Fruit fly (Drosophila melanogaster): ENCODE results near the gene aus.

The aus gene

dm6 chr3R:21347815-21348186, 1.6 kb downstream of the aus start (continued):
- TF ChIP-seq Xbp1 (GFP tag; optimal IDR thresholded peaks at IDR 0.05): peak; percentile 34
- peak; percentile 52 for TF ChIP-seq Sox100B (GFP tag; optimal IDR thresholded peaks at IDR 0.05)
- no peak for TF ChIP-seq prd (optimal IDR thresholded peaks at IDR 0.05)
- peak; percentile 32; the same call in 1 of the 3 replicates for TF ChIP-seq prd (GFP tag; IDR thresholded peaks at IDR 0.05)
- TF ChIP-seq dpn (GFP tag; optimal IDR thresholded peaks at IDR 0.05): peak in 1 of 2 experiments; percentile 13
- TF ChIP-seq fd96Cb (tag; optimal IDR thresholded peaks at IDR 0.05): peak; percentile 25
- no peak for TF ChIP-seq H15 (GFP tag; IDR thresholded peaks at IDR 0.05)
- TF ChIP-seq CG18599 (GFP tag; optimal IDR thresholded peaks at IDR 0.05): no peak
- no peak for TF ChIP-seq da (GFP tag; optimal IDR thresholded peaks at IDR 0.05)
- peak; percentile 1 for TF ChIP-seq CG1233 (GFP tag; optimal IDR thresholded peaks at IDR 0.05)
- TF ChIP-seq Mrtf (GFP tag; IDR thresholded peaks at IDR 0.05): 0 out of 3 replicates have a peak, but pooled peaks have one; percentile 24
- no peak for TF ChIP-seq sr (GFP tag; IDR thresholded peaks at IDR 0.05)
- TF ChIP-seq grau (tag; optimal IDR thresholded peaks at IDR 0.05): peak; percentile 34
- peak; percentile 10 for TF ChIP-seq CG17829 (tag; optimal IDR thresholded peaks at IDR 0.05)
- TF ChIP-seq Oli (tag; optimal IDR thresholded peaks at IDR 0.05): peak; percentile 52
- no peak for TF ChIP-seq CG2875 (GFP tag; optimal IDR thresholded peaks at IDR 0.05)
- TF ChIP-seq CG10979 (tag; optimal IDR thresholded peaks at IDR 0.05): peak; percentile 44
- TF ChIP-seq CG11723 (GFP tag; optimal IDR thresholded peaks at IDR 0.05): no peak
- TF ChIP-seq CG9437 (GFP tag; optimal IDR thresholded peaks at IDR 0.05): peak; percentile 53
- TF ChIP-seq dmrt11E (tag; optimal IDR thresholded peaks at IDR 0.05): peak; percentile 39
- TF ChIP-seq CG7556 (GFP tag; optimal IDR thresholded peaks at IDR 0.05): peak; percentile 49
- TF ChIP-seq salm (tag; optimal IDR thresholded peaks at IDR 0.05): no peak
- peak; percentile 50 for TF ChIP-seq gem (tag; optimal IDR thresholded peaks at IDR 0.05)
- peak; percentile 10 for TF ChIP-seq CG12659 (GFP tag; optimal IDR thresholded peaks at IDR 0.05)
- TF ChIP-seq tio (GFP tag; optimal IDR thresholded peaks at IDR 0.05): peak; percentile 35
- no peak for TF ChIP-seq ab (GFP tag; optimal IDR thresholded peaks at IDR 0.05)
- no peak for TF ChIP-seq CG31365 (tag; optimal IDR thresholded peaks at IDR 0.05)
- 0 out of 4 replicates have a peak, but pooled peaks have one; percentile 8 for TF ChIP-seq Gug (GFP tag; IDR thresholded peaks at IDR 0.05)
- no peak for TF ChIP-seq Taf1 (GFP tag; IDR thresholded peaks at IDR 0.05)
- no peak for TF ChIP-seq Atf6 (GFP tag; IDR thresholded peaks at IDR 0.05)
- no peak for TF ChIP-seq CG10147 (GFP tag; optimal IDR thresholded peaks at IDR 0.05)
- peak; percentile 52 for TF ChIP-seq CG2712 (tag; optimal IDR thresholded peaks at IDR 0.05)
- 0 out of 2 replicates have a peak, but pooled peaks have one; percentile 43 for TF ChIP-seq CG32767 (GFP tag; IDR thresholded peaks at IDR 0.05)
- no peak for TF ChIP-seq CG15601 (tag; optimal IDR thresholded peaks at IDR 0.05)
- TF ChIP-seq Ssrp (tag; optimal IDR thresholded peaks at IDR 0.05): peak; percentile 31
- TF ChIP-seq Ada2b (GFP tag; IDR thresholded peaks at IDR 0.05): 0 out of 2 replicates have a peak, but pooled peaks have one; percentile 14
- TF ChIP-seq CG3065 (GFP tag; optimal IDR thresholded peaks at IDR 0.05): no peak
- TF ChIP-seq ttk (GFP tag; IDR thresholded peaks at IDR 0.05): no peak
- TF ChIP-seq ara (GFP tag; IDR thresholded peaks at IDR 0.05): 0 out of 2 replicates have a peak, but pooled peaks have one; percentile 31
- TF ChIP-seq Abd-B (GFP tag; optimal IDR thresholded peaks at IDR 0.05): no peak
- no peak for TF ChIP-seq CG12219 (GFP tag; optimal IDR thresholded peaks at IDR 0.05)
- TF ChIP-seq CG14667 (GFP tag; IDR thresholded peaks at IDR 0.05): no peak
- no peak for TF ChIP-seq CG4282 (GFP tag; optimal IDR thresholded peaks at IDR 0.05)
- peak in 1 of 2 experiments; percentile 37 for TF ChIP-seq bsh (GFP tag; optimal IDR thresholded peaks at IDR 0.05)
- no peak for TF ChIP-seq en (GFP tag; optimal IDR thresholded peaks at IDR 0.05)
- peak; percentile 36 for TF ChIP-seq CG8388 (GFP tag; optimal IDR thresholded peaks at IDR 0.05)
- peak; percentile 45 for TF ChIP-seq CG4424 (GFP tag; optimal IDR thresholded peaks at IDR 0.05)
- TF ChIP-seq chinmo (GFP tag; IDR thresholded peaks at IDR 0.05; ENCODE audit: partially characterized antibody): no peak
- no peak for TF ChIP-seq usp (GFP tag; optimal IDR thresholded peaks at IDR 0.05)
- 0 out of 3 replicates have a peak, but pooled peaks have one; percentile 17 for TF ChIP-seq tgo (GFP tag; IDR thresholded peaks at IDR 0.05)
- TF ChIP-seq CG10267 (tag; optimal IDR thresholded peaks at IDR 0.05): peak; percentile 14

All from whole organism, embryonic.